2 worm cellular contexts compared by ENCODE assay signal in the genomic region with DNA sequence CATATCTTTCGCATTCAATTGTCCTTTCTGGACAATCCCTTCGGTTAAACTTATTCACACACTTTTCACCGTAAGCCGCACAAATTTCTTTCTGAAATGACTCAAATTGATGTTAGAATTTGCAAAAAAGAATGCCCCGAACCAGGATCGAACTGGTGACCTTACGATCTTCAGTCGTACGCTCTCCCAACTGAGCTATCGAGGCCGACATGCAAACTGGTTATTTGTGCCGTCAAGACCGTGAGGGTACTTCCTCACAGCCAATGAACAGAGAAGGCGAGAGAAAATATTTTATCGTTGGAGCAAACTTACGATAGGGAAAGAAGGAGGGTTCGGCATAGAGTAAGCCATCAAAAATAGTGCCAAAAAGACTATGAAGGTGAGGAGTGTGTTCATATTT.
A peak's percentile ranks its signal among the peaks of the same experiment; 100 is the strongest.
TF ChIP-seq lines count a peak whose summit lies in the region.

No protein-coding gene starts in this region.

TF ChIP-seq in whole organism, L1 larva, 84 proteins besides CTCF, POLR2A, EP300 and RAD21 (continued from another document and continues in another):
- TF ChIP-seq rnt-1 (tag; optimal IDR thresholded peaks at IDR 0.05; lab: Kevin White, UChicago) (peak; percentile 79), aha-1 (tag; optimal IDR thresholded peaks at IDR 0.05; lab: Kevin White, UChicago) (no peak), snpc-4 (tag; optimal IDR thresholded peaks at IDR 0.05; lab: Kevin White, UChicago) (peak; percentile 96), unc-30 (tag; optimal IDR thresholded peaks at IDR 0.05; lab: Kevin White, UChicago) (no peak), hlh-17 (GFP tag; optimal IDR thresholded peaks at IDR 0.05; lab: Kevin White, UChicago; ENCODE audit: borderline replicate concordance) (no peak), elt-2 (tag; optimal IDR thresholded peaks at IDR 0.05; lab: Kevin White, UChicago) (peak; percentile 20), egl-13 (tag; optimal IDR thresholded peaks at IDR 0.05; lab: Kevin White, UChicago) (no peak), hlh-4 (tag; optimal IDR thresholded peaks at IDR 0.05; lab: Kevin White, UChicago) (no peak), nhr-11 (tag; optimal IDR thresholded peaks at IDR 0.05; lab: Kevin White, UChicago) (no peak), nhr-76 (tag; optimal IDR thresholded peaks at IDR 0.05; lab: Kevin White, UChicago) (peak; percentile 19), nhr-237 (tag; optimal IDR thresholded peaks at IDR 0.05; lab: Kevin White, UChicago) (no peak), nhr-28 (tag; optimal IDR thresholded peaks at IDR 0.05; lab: Kevin White, UChicago) (no peak), sup-37 (GFP tag; optimal IDR thresholded peaks at IDR 0.05; lab: Kevin White, UChicago) (no peak), C34B4.2 (tag; optimal IDR thresholded peaks at IDR 0.05; lab: Kevin White, UChicago) (no peak), nhr-12 (tag; optimal IDR thresholded peaks at IDR 0.05; lab: Kevin White, UChicago) (no peak), unc-98 (GFP tag; IDR thresholded peaks at IDR 0.05; lab: Robert Waterston, UW) (no peak), mdl-1 (tag; optimal IDR thresholded peaks at IDR 0.05; lab: Kevin White, UChicago) (peak in 1 of 2 experiments; percentile 25), dpl-1 (GFP tag; optimal IDR thresholded peaks at IDR 0.05; lab: Kevin White, UChicago) (peak in 2 of 3 experiments; percentile 11 to 32), nhr-19 (GFP tag; conservative IDR thresholded peaks at IDR 0.05; lab: Robert Waterston, UW) (peak; percentile 55), mab-9 (GFP tag; IDR thresholded peaks at IDR 0.05; lab: Robert Waterston, UW) (no peak), pag-3 (tag; optimal IDR thresholded peaks at IDR 0.05; lab: Kevin White, UChicago; ENCODE audit: borderline replicate concordance, insufficient read depth) (no peak), nhr-77 (tag; optimal IDR thresholded peaks at IDR 0.05; lab: Kevin White, UChicago) (peak; percentile 46), zip-4 (GFP tag; optimal IDR thresholded peaks at IDR 0.05; lab: Kevin White, UChicago) (no peak), lin-13 (GFP tag; optimal IDR thresholded peaks at IDR 0.05; lab: Kevin White, UChicago) (no peak), blmp-1 (tag; optimal IDR thresholded peaks at IDR 0.05; lab: Kevin White, UChicago) (no peak), elt-3 (tag; optimal IDR thresholded peaks at IDR 0.05; lab: Kevin White, UChicago) (no peak), sptf-1 (tag; optimal IDR thresholded peaks at IDR 0.05; lab: Kevin White, UChicago) (no peak), mep-1 (tag; optimal IDR thresholded peaks at IDR 0.05; lab: Kevin White, UChicago) (peak; percentile 62), pax-3 (tag; optimal IDR thresholded peaks at IDR 0.05; lab: Kevin White, UChicago) (no peak), nhr-47 (tag; optimal IDR thresholded peaks at IDR 0.05; lab: Kevin White, UChicago) (peak; percentile 61), ceh-8 (GFP tag; optimal IDR thresholded peaks at IDR 0.05; lab: Kevin White, UChicago) (no peak), lir-3 (tag; optimal IDR thresholded peaks at IDR 0.05; lab: Kevin White, UChicago; ENCODE audit: poor library complexity) (no peak), hpl-2 (GFP tag; optimal IDR thresholded peaks at IDR 0.05; lab: Kevin White, UChicago) (no peak), ama-1 (optimal IDR thresholded peaks at IDR 0.05; lab: Kevin White, UChicago) (no peak), unc-62 (GFP tag; optimal IDR thresholded peaks at IDR 0.05; lab: Kevin White, UChicago) (no peak), C16A3.4 (tag; optimal IDR thresholded peaks at IDR 0.05; lab: Kevin White, UChicago) (peak; percentile 50), grh-1 (GFP tag; IDR thresholded peaks at IDR 0.05; lab: Robert Waterston, UW) (peak; percentile 48; the same call in 1 of the 2 replicates), ztf-4 (tag; optimal IDR thresholded peaks at IDR 0.05; lab: Kevin White, UChicago) (no peak), F16B12.6 (tag; optimal IDR thresholded peaks at IDR 0.05; lab: Kevin White, UChicago) (no peak), lin-15B (tag; optimal IDR thresholded peaks at IDR 0.05; lab: Kevin White, UChicago) (no peak), ceh-90 (tag; optimal IDR thresholded peaks at IDR 0.05; lab: Kevin White, UChicago) (no peak), fkh-8 (tag; optimal IDR thresholded peaks at IDR 0.05; lab: Kevin White, UChicago) (no peak), tlp-1 (tag; optimal IDR thresholded peaks at IDR 0.05; lab: Kevin White, UChicago) (no peak), nhr-90 (tag; optimal IDR thresholded peaks at IDR 0.05; lab: Kevin White, UChicago; ENCODE audit: poor library complexity) (peak; percentile 54), nhr-84 (tag; optimal IDR thresholded peaks at IDR 0.05; lab: Kevin White, UChicago) (no peak), skn-1 (tag; optimal IDR thresholded peaks at IDR 0.05; lab: Kevin White, UChicago) (no peak), xbp-1 (tag; optimal IDR thresholded peaks at IDR 0.05; lab: Kevin White, UChicago) (peak; percentile 25), C04F5.9 (tag; optimal IDR thresholded peaks at IDR 0.05; lab: Kevin White, UChicago) (no peak), aly-2 (tag; optimal IDR thresholded peaks at IDR 0.05; lab: Kevin White, UChicago) (no peak), efl-3 (GFP tag; optimal IDR thresholded peaks at IDR 0.05; lab: Kevin White, UChicago) (no peak), ceh-82 (tag; optimal IDR thresholded peaks at IDR 0.05; lab: Kevin White, UChicago) (peak in 2 of 3 experiments; percentile 12 to 28), ets-5 (GFP tag; IDR thresholded peaks at IDR 0.05; lab: Robert Waterston, UW) (no peak), alr-1 (tag; optimal IDR thresholded peaks at IDR 0.05; lab: Kevin White, UChicago; ENCODE audit: borderline replicate concordance) (no peak), lin-35 (GFP tag; optimal IDR thresholded peaks at IDR 0.05; lab: Kevin White, UChicago) (peak; percentile 39 to 70), mef-2 (tag; optimal IDR thresholded peaks at IDR 0.05; lab: Kevin White, UChicago) (no peak), fos-1 (tag; optimal IDR thresholded peaks at IDR 0.05; lab: Kevin White, UChicago) (no peak), unc-86 (tag; optimal IDR thresholded peaks at IDR 0.05; lab: Kevin White, UChicago) (no peak), nhr-71 (tag; optimal IDR thresholded peaks at IDR 0.05; lab: Kevin White, UChicago) (peak; percentile 61), Y116A8C.19 (tag; optimal IDR thresholded peaks at IDR 0.05; lab: Kevin White, UChicago; ENCODE audit: borderline replicate concordance) (no peak), vab-15 (tag; optimal IDR thresholded peaks at IDR 0.05; lab: Kevin White, UChicago) (no peak), egl-27 (tag; optimal IDR thresholded peaks at IDR 0.05; lab: Kevin White, UChicago) (no peak), lin-39 (tag; optimal IDR thresholded peaks at IDR 0.05; lab: Kevin White, UChicago) (no peak), ztf-11 (tag; optimal IDR thresholded peaks at IDR 0.05; lab: Kevin White, UChicago) (no peak), snu-23 (GFP tag; optimal IDR thresholded peaks at IDR 0.05; lab: Kevin White, UChicago) (peak; percentile 69), dsc-1 (tag; optimal IDR thresholded peaks at IDR 0.05; lab: Kevin White, UChicago) (peak; percentile 44)

TF ChIP-seq in whole organism, young adult, 124 proteins besides CTCF, POLR2A, EP300 and RAD21 (continued from another document and continues in another):
- TF ChIP-seq F52B5.7 (tag; optimal IDR thresholded peaks at IDR 0.05; lab: Kevin White, UChicago) (no peak), C17E4.6 (GFP tag; IDR thresholded peaks at IDR 0.05; lab: Robert Waterston, UW) (no peak), ZK185.1 (tag; optimal IDR thresholded peaks at IDR 0.05; lab: Kevin White, UChicago; ENCODE audit: poor library complexity, severe bottlenecking) (peak; percentile 53), pbrm-1 (GFP tag; IDR thresholded peaks at IDR 0.05; lab: Robert Waterston, UW) (no peak), hmg-20 (GFP tag; IDR thresholded peaks at IDR 0.05; lab: Robert Waterston, UW) (peak; percentile 33; the same call in 1 of the 2 replicates), rec-8 (tag; optimal IDR thresholded peaks at IDR 0.05; lab: Kevin White, UChicago) (peak; percentile 10 to 31), F10E7.11 (tag; optimal IDR thresholded peaks at IDR 0.05; lab: Kevin White, UChicago) (no peak), ztf-26 (tag; optimal IDR thresholded peaks at IDR 0.05; lab: Kevin White, UChicago) (no peak), nfyb-1 (GFP tag; IDR thresholded peaks at IDR 0.05; lab: Robert Waterston, UW) (peak; percentile 76), lin-40 (tag; optimal IDR thresholded peaks at IDR 0.05; lab: Kevin White, UChicago) (no peak), cebp-2 (GFP tag; IDR thresholded peaks at IDR 0.05; lab: Robert Waterston, UW) (0 out of 2 replicates have a peak, but pooled peaks have one; percentile 56), cebp-1 (GFP tag; IDR thresholded peaks at IDR 0.05; lab: Robert Waterston, UW) (no peak), cebp-1 (tag; optimal IDR thresholded peaks at IDR 0.05; lab: Kevin White, UChicago) (no peak), zim-3 (tag; optimal IDR thresholded peaks at IDR 0.05; lab: Kevin White, UChicago) (peak; percentile 3), dpl-1 (GFP tag; optimal IDR thresholded peaks at IDR 0.05; lab: Kevin White, UChicago) (no peak), bed-1 (GFP tag; IDR thresholded peaks at IDR 0.05; lab: Robert Waterston, UW) (no peak), egl-18 (GFP tag; IDR thresholded peaks at IDR 0.05; lab: Robert Waterston, UW) (no peak), dox-1 (GFP tag; IDR thresholded peaks at IDR 0.05; lab: Robert Waterston, UW) (peak; percentile 62), ztf-18 (tag; optimal IDR thresholded peaks at IDR 0.05; lab: Kevin White, UChicago) (peak; percentile 18), let-607 (tag; optimal IDR thresholded peaks at IDR 0.05; lab: Kevin White, UChicago) (peak in 1 of 2 experiments; percentile 6), ekl-4 (GFP tag; IDR thresholded peaks at IDR 0.05; lab: Robert Waterston, UW) (0 out of 2 replicates have a peak, but pooled peaks have one; percentile 48), tbx-9 (tag; optimal IDR thresholded peaks at IDR 0.05; lab: Kevin White, UChicago; ENCODE audit: borderline replicate concordance) (no peak), tlf-1 (GFP tag; optimal IDR thresholded peaks at IDR 0.05; lab: Kevin White, UChicago) (no peak), unc-62 (GFP tag; optimal IDR thresholded peaks at IDR 0.05; lab: Kevin White, UChicago) (no peak), egl-44 (GFP tag; IDR thresholded peaks at IDR 0.05; lab: Robert Waterston, UW) (no peak), madf-6 (GFP tag; IDR thresholded peaks at IDR 0.05; lab: Robert Waterston, UW) (peak; percentile 67), lir-1 (GFP tag; conservative IDR thresholded peaks at IDR 0.05; lab: Robert Waterston, UW) (no peak), ets-4 (GFP tag; optimal IDR thresholded peaks at IDR 0.05; lab: Kevin White, UChicago) (no peak), aptf-2 (GFP tag; conservative IDR thresholded peaks at IDR 0.05; lab: Robert Waterston, UW) (no peak), ceh-27 (GFP tag; optimal IDR thresholded peaks at IDR 0.05; lab: Kevin White, UChicago) (peak; percentile 23), Y56A3A.18 (GFP tag; IDR thresholded peaks at IDR 0.05; lab: Robert Waterston, UW) (peak; percentile 44; the same call in 1 of the 2 replicates), akir-1 (GFP tag; optimal IDR thresholded peaks at IDR 0.05; lab: Kevin White, UChicago) (no peak), F57C9.4 (tag; optimal IDR thresholded peaks at IDR 0.05; lab: Kevin White, UChicago) (no peak), nhr-179 (tag; optimal IDR thresholded peaks at IDR 0.05; lab: Kevin White, UChicago) (no peak), nhr-80 (tag; optimal IDR thresholded peaks at IDR 0.05; lab: Kevin White, UChicago) (peak; percentile 4), F33H1.4 (GFP tag; IDR thresholded peaks at IDR 0.05; lab: Robert Waterston, UW) (peak; percentile 26; the same call in 1 of the 2 replicates), madf-8 (GFP tag; conservative IDR thresholded peaks at IDR 0.05; lab: Robert Waterston, UW) (no peak), Y53G8AR.9 (GFP tag; conservative IDR thresholded peaks at IDR 0.05; lab: Robert Waterston, UW) (0 out of 2 replicates have a peak, but pooled peaks have one; percentile 25), rcor-1 (GFP tag; IDR thresholded peaks at IDR 0.05; lab: Robert Waterston, UW) (peak; percentile 81), madf-10 (tag; optimal IDR thresholded peaks at IDR 0.05; lab: Kevin White, UChicago) (peak; percentile 28), ztf-3 (GFP tag; optimal IDR thresholded peaks at IDR 0.05; lab: Kevin White, UChicago) (no peak), F37B4.10 (GFP tag; IDR thresholded peaks at IDR 0.05; lab: Robert Waterston, UW) (no peak), mcd-1 (GFP tag; IDR thresholded peaks at IDR 0.05; lab: Robert Waterston, UW) (peak; percentile 64), ztf-6 (GFP tag; IDR thresholded peaks at IDR 0.05; lab: Robert Waterston, UW) (no peak), pha-4 (tag; optimal IDR thresholded peaks at IDR 0.05; lab: Kevin White, UChicago) (no peak), him-1 (tag; optimal IDR thresholded peaks at IDR 0.05; lab: Kevin White, UChicago) (peak; percentile 86), madf-3 (GFP tag; IDR thresholded peaks at IDR 0.05; lab: Robert Waterston, UW) (no peak), bed-2 (GFP tag; IDR thresholded peaks at IDR 0.05; lab: Robert Waterston, UW) (no peak), snpc-1.1 (tag; optimal IDR thresholded peaks at IDR 0.05; lab: Kevin White, UChicago; ENCODE audit: insufficient read depth) (peak; percentile 97), B0261.1 (tag; optimal IDR thresholded peaks at IDR 0.05; lab: Kevin White, UChicago) (peak; percentile 86), fkh-3 (tag; optimal IDR thresholded peaks at IDR 0.05; lab: Kevin White, UChicago) (no peak), hlh-12 (tag; optimal IDR thresholded peaks at IDR 0.05; lab: Kevin White, UChicago) (no peak), Y67H2A.10 (GFP tag; conservative IDR thresholded peaks at IDR 0.05; lab: Robert Waterston, UW) (no peak), F39B2.1 (GFP tag; IDR thresholded peaks at IDR 0.05; lab: Robert Waterston, UW) (no peak), ztf-28 (GFP tag; IDR thresholded peaks at IDR 0.05; lab: Robert Waterston, UW) (no peak), ztf-25 (GFP tag; IDR thresholded peaks at IDR 0.05; lab: Robert Waterston, UW) (0 out of 2 replicates have a peak, but pooled peaks have one; percentile 62), atf-7 (tag; optimal IDR thresholded peaks at IDR 0.05; lab: Kevin White, UChicago) (peak; percentile 19), K11D2.4 (GFP tag; IDR thresholded peaks at IDR 0.05; lab: Robert Waterston, UW) (no peak), K12H6.12 (tag; optimal IDR thresholded peaks at IDR 0.05; lab: Kevin White, UChicago) (no peak), ama-1 (optimal IDR thresholded peaks at IDR 0.05; lab: Kevin White, UChicago) (no peak), ama-1 (GFP tag; optimal IDR thresholded peaks at IDR 0.05; lab: Kevin White, UChicago) (no peak), ceh-40 (GFP tag; IDR thresholded peaks at IDR 0.05; lab: Robert Waterston, UW) (no peak), ceh-91 (GFP tag; IDR thresholded peaks at IDR 0.05; lab: Robert Waterston, UW) (no peak), ccch-3 (GFP tag; optimal IDR thresholded peaks at IDR 0.05; lab: Kevin White, UChicago) (no peak), attf-5 (GFP tag; optimal IDR thresholded peaks at IDR 0.05; lab: Kevin White, UChicago) (no peak), dpff-1 (tag; optimal IDR thresholded peaks at IDR 0.05; lab: Kevin White, UChicago) (no peak), gei-17 (GFP tag; optimal IDR thresholded peaks at IDR 0.05; lab: Kevin White, UChicago) (no peak), nhr-120 (GFP tag; IDR thresholded peaks at IDR 0.05; lab: Robert Waterston, UW) (no peak), attf-3 (GFP tag; conservative IDR thresholded peaks at IDR 0.05; lab: Robert Waterston, UW) (no peak), nhr-27 (tag; optimal IDR thresholded peaks at IDR 0.05; lab: Kevin White, UChicago) (no peak), D2030.7 (GFP tag; IDR thresholded peaks at IDR 0.05; lab: Robert Waterston, UW) (peak; percentile 40), attf-6 (GFP tag; IDR thresholded peaks at IDR 0.05; lab: Robert Waterston, UW) (peak; percentile 67), lsy-27 (tag; optimal IDR thresholded peaks at IDR 0.05; lab: Kevin White, UChicago; ENCODE audit: borderline replicate concordance, insufficient read depth) (no peak)
